Fruit fly (Drosophila melanogaster): Measurements from ENCODE around the gene CG10514.

CG10514 gene

DNA sequence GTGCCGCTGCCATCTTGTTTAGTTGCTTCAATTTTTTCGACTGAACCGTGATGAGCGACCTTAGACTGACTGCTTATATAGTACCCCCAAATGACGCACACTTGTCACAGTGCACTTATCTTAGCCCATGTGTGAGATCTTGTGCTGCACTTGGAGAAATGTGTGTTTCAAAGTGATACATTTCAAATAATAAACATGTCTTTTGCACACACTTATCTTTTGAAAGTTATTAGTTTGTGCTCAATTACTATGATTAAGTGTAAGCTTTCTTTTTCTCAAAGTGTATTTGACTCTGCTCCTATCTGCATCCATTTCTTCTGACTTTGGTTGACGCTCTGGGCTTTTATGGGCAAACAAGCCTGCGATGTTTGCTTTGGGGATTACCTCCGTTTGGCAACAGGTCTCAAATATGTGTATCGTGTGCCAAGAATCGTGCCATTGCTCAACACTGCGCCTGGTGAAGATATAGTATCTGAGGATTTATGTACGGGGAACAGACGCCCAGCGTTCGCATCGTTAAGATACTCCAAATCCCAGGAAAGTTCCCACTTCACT is at the start of gene CG10514:
Gene CG10514, minus strand, starts transcription at position 51 of the 555 bp plus-strand sequence.
- TF ChIP-seq psq (optimal IDR thresholded peaks at IDR 0.05): no peak
- TF ChIP-seq insv (optimal IDR thresholded peaks at IDR 0.05): no peak
- TF ChIP-seq ttk (optimal IDR thresholded peaks at IDR 0.05): no peak
- no peak for TF ChIP-seq h (optimal IDR thresholded peaks at IDR 0.05)
- TF ChIP-seq Myc (optimal IDR thresholded peaks at IDR 0.05): no peak
- TF ChIP-seq Sin3A (optimal IDR thresholded peaks at IDR 0.05): no peak

DNA sequence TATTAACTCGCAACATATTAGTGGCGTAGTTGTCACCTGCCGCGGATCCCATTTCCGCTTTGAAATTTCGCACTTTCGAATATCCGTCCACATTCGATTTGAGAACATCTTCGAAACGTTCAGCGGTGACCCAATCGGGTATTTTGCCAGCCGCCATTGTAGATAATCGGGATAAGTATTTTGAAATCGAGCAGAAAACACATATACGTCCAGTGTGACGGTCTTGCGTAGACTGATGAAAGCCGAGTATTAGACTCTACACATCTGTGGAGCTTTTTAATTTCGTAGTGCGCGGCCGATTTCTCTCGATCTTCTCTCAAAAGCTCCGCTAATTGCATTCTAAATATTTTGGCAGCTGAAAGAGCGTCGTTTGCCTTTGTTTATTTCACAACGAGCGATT is 49.4 kb upstream of the CG10514 start, which contains the start of gene CHKov1:
Gene CHKov1, minus strand, starts transcription at position 238 of the 400 bp plus-strand sequence.
- TF ChIP-seq Myc (optimal IDR thresholded peaks at IDR 0.05) (no peak), insv (optimal IDR thresholded peaks at IDR 0.05) (no peak), Sin3A (optimal IDR thresholded peaks at IDR 0.05) (no peak), h (optimal IDR thresholded peaks at IDR 0.05) (no peak), psq (optimal IDR thresholded peaks at IDR 0.05) (no peak), ttk (optimal IDR thresholded peaks at IDR 0.05) (no peak)

DNA sequence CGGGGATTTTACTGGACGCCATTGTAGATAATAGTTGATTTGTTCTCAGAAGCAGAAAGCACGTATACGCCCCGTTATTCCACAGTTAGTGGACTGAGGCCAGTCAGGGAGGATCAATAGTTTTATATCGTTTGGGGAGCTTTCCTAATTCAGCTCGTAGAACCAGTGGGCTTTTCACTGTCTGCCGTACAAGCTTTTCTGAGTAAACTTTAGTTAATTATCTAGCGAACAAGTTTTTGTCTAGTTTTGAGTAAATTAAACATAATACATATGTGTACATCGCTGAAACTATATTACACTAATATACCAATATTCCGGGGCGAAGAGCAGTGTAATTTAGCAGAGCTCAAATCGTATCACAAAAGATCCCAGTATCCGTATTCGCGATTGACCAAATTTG is 43.0 kb upstream of the CG10514 start, which contains the start of gene CG10562:
Gene CG10562, minus strand, starts transcription at position 101 of the 400 bp plus-strand sequence.
- TF ChIP-seq ttk (optimal IDR thresholded peaks at IDR 0.05): no peak
- TF ChIP-seq Sin3A (optimal IDR thresholded peaks at IDR 0.05): no peak

DNA sequence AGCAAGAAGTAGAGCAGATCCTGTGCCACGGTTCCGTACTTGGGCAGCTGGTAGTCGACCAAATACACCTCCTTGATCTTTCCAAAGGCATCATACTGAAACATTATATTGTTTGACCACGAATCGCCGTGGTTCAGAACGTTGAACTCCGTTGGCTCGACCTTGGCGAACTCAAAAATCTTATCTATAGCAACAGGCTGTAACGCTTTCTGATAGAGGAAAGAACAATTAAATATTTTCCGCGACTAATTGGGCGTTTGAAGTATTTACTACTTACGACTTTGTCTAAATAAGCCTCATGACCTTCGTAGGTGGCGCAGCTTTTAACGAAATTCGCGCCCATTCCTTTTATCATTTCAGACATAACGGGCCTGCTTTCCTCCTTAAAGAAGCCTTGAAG is 42.0 kb upstream of the CG10514 start:
- TF ChIP-seq Myc (optimal IDR thresholded peaks at IDR 0.05) (no peak), Sin3A (optimal IDR thresholded peaks at IDR 0.05) (no peak), psq (optimal IDR thresholded peaks at IDR 0.05) (no peak), ttk (optimal IDR thresholded peaks at IDR 0.05) (no peak), h (optimal IDR thresholded peaks at IDR 0.05) (no peak), insv (optimal IDR thresholded peaks at IDR 0.05) (no peak)

DNA sequence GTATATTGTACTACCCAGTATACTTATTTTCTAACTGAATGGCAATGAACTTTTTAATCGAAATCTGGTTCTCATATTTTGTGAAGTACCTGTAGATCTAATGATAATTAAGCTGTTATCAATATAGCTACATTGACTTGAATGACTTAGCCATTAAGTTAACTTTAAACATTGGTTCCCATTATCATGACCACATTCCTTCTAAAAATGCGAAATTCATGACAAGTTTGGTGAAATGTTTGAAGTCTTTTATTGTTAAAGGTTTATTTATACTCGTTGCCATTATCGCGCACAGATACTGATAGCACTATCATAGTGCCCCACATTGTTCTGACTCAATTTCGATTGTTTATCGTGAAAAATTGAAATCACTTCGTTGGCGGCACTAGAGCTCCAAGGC is 41.3 kb upstream of the CG10514 start:
- TF ChIP-seq Myc (optimal IDR thresholded peaks at IDR 0.05): no peak
- no peak for TF ChIP-seq psq (optimal IDR thresholded peaks at IDR 0.05)
- TF ChIP-seq Sin3A (optimal IDR thresholded peaks at IDR 0.05): no peak
- no peak for TF ChIP-seq insv (optimal IDR thresholded peaks at IDR 0.05)
- no peak for TF ChIP-seq h (optimal IDR thresholded peaks at IDR 0.05)
- TF ChIP-seq ttk (optimal IDR thresholded peaks at IDR 0.05): no peak

DNA sequence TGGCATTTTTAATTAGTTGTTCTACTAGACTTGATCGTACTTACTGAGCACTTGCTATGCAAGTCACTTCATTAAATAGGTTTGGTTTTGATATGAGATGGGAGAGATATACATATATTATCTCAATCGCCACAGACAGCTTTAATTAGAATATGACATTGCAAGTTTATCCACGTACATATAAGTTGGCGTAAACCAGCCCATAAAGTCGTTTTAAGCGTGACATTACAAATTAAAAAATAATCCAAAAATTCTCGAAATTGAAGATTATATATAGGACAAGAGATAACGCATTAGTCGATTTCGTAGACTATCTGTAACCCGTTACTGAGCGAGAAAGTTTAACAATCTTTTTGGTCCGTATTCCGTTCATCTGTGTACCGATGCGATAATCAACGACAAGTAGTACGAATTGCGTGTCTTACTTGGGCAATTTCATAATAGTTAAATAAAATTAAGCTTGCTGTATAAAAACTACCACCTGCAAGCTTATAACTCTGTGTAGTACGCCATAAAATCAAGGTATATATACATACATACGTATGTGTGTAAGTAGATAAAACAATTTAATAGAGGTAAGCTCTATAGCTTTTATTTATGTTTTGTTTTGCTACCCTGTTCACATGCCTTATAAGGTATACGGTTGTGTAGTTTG is 40.5 kb upstream of the CG10514 start, which contains the start of gene CG10560:
Gene CG10560, minus strand, starts transcription at position 51 of the 655 bp plus-strand sequence.
- no peak for TF ChIP-seq insv (optimal IDR thresholded peaks at IDR 0.05)
- TF ChIP-seq ttk (optimal IDR thresholded peaks at IDR 0.05): no peak
- no peak for TF ChIP-seq h (optimal IDR thresholded peaks at IDR 0.05)
- no peak for TF ChIP-seq Myc (optimal IDR thresholded peaks at IDR 0.05)
- no peak for TF ChIP-seq psq (optimal IDR thresholded peaks at IDR 0.05)
- TF ChIP-seq Sin3A (optimal IDR thresholded peaks at IDR 0.05): no peak

DNA sequence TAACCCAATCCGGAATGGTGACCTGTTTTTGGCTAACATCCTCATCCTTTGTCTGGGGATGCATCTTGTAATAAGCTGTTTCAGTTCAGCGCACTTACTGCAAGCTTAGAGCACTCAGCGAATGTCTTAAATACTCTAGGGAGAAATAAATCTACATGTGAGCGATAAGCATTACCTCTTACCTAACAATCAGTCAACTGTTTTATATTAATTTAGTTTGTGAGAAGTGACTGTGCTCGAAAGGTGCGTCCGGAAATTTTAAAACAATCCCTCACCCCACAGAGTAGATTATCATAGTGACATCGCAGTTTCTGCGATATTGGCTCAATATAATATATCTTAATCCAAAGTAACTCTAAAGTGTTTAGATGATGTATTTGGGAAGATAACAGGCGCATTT is 38.4 kb upstream of the CG10514 start, which contains the start of gene CG10553:
Gene CG10553, minus strand, starts transcription at position 101 of the 400 bp plus-strand sequence.
- TF ChIP-seq psq (optimal IDR thresholded peaks at IDR 0.05): no peak
- no peak for TF ChIP-seq h (optimal IDR thresholded peaks at IDR 0.05)
- no peak for TF ChIP-seq Myc (optimal IDR thresholded peaks at IDR 0.05)
- no peak for TF ChIP-seq insv (optimal IDR thresholded peaks at IDR 0.05)
- TF ChIP-seq ttk (optimal IDR thresholded peaks at IDR 0.05): no peak
- TF ChIP-seq Sin3A (optimal IDR thresholded peaks at IDR 0.05): no peak

DNA sequence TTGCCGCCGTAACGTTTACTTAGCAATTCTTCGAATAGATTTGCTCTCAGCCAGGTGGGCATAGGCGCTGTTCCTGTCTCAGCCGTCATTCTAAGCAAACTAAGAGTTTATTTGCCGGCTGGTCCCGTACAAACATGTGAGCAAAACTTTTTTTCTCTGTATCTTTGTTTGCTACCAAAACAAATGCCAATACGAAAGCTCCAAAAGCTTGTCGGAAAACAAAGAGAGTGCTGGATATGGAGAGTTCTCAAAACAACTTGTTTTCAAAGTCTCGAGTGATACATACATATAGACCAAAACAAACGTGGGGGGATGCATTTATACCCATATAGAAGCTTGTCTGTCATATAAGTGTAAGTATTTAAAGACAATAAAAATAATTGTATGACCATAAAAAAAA is 36.4 kb upstream of the CG10514 start, which contains the start of gene CG10559:
Gene CG10559, minus strand, starts transcription at position 101 of the 400 bp plus-strand sequence.
- TF ChIP-seq Sin3A (optimal IDR thresholded peaks at IDR 0.05) (no peak), insv (optimal IDR thresholded peaks at IDR 0.05) (no peak), psq (optimal IDR thresholded peaks at IDR 0.05) (no peak), Myc (optimal IDR thresholded peaks at IDR 0.05) (no peak), ttk (optimal IDR thresholded peaks at IDR 0.05) (no peak), h (optimal IDR thresholded peaks at IDR 0.05) (no peak)

DNA sequence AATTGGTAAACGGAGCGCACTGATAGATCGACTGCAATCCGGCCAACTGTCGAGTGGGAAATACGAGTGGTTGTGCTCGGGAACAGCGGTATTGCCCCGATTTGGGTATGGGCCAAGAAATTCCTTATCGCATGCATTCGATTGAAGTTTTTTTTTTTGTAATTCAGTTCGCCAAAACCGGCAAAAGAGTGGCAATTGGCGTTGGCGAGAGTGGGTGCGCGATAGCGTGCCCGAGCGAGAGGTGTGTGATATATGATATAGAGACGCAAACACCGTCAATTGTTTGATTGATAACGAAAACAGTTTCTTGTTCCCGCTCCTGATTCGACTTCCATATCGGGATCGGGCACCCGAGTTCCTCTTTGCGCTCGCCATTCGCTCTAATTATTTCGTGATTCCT is 34.1 kb upstream of the CG10514 start, which contains the start of gene CG31087:
Gene CG31087, minus strand, starts transcription at position 63 of the 400 bp plus-strand sequence.
- TF ChIP-seq ttk (optimal IDR thresholded peaks at IDR 0.05): no peak
- no peak for TF ChIP-seq insv (optimal IDR thresholded peaks at IDR 0.05)
- no peak for TF ChIP-seq Myc (optimal IDR thresholded peaks at IDR 0.05)
- TF ChIP-seq h (optimal IDR thresholded peaks at IDR 0.05): no peak
- no peak for TF ChIP-seq Sin3A (optimal IDR thresholded peaks at IDR 0.05)
- no peak for TF ChIP-seq psq (optimal IDR thresholded peaks at IDR 0.05)

DNA sequence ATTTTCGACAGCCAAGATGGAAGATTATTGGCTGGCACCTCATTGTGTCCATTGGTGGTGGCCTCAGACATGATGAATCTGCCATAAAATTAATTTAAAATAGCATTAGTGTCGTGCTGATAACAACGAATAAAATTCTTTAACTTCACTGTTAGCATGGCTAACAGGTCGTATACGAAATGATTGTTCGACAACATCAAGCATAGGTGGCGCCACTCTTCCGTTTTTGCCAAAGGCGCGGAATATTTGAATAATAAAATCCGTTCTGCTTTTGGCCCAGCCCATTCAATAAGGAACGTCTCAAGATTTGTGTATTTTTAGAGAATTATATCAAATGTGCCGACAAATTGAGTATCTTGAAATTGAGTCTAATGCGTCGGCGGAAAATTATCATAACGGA is 32.9 kb upstream of the CG10514 start:
- no peak for TF ChIP-seq h (optimal IDR thresholded peaks at IDR 0.05)
- no peak for TF ChIP-seq psq (optimal IDR thresholded peaks at IDR 0.05)
- no peak for TF ChIP-seq Sin3A (optimal IDR thresholded peaks at IDR 0.05)
- TF ChIP-seq insv (optimal IDR thresholded peaks at IDR 0.05): no peak
- TF ChIP-seq ttk (optimal IDR thresholded peaks at IDR 0.05): no peak
- no peak for TF ChIP-seq Myc (optimal IDR thresholded peaks at IDR 0.05)

DNA sequence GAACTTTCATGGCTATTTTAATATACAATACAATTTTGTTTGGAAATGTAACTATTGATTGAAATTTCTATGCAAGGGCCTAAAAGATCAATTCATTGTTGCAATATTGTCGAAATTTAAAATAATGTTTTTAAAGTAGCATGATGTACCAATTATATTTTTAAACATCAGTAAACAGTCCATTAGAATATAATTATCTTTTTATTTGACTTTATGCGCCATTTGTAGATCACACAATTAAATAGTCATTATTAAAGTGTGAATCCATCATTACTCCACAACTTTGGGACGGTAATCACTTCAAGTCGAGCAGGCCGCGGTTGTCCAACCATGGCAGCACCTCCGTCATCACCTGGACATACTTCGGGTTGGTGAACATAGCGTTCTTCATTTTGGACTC is 31.2 kb upstream of the CG10514 start, which contains the start of gene CG31099:
Gene CG31099, minus strand, starts transcription at position 101 of the 400 bp plus-strand sequence.
- TF ChIP-seq h (optimal IDR thresholded peaks at IDR 0.05): no peak
- TF ChIP-seq psq (optimal IDR thresholded peaks at IDR 0.05): no peak
- TF ChIP-seq Myc (optimal IDR thresholded peaks at IDR 0.05): no peak

DNA sequence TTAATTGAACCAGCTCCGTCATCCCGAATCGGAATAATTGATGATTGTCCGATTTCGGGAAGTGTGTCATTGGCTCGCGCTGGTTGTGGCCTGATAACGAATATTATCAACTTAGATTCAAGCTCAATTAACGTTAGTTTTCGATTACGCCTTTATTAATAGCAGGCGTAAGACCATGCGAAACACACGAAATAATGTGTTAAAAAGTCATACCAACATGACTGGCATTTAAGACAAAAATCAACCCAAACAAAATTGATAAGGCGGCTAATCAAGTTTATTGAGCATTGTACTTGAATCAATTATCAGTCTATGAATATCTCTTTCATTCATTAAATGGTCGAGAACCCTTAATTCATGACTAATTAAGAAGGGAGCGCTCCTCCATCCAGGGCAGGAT is 29.5 kb upstream of the CG10514 start:
- TF ChIP-seq insv (optimal IDR thresholded peaks at IDR 0.05) (no peak), psq (optimal IDR thresholded peaks at IDR 0.05) (no peak), h (optimal IDR thresholded peaks at IDR 0.05) (no peak), ttk (optimal IDR thresholded peaks at IDR 0.05) (no peak), Myc (optimal IDR thresholded peaks at IDR 0.05) (no peak), Sin3A (optimal IDR thresholded peaks at IDR 0.05) (no peak)
